Fruit fly (Drosophila melanogaster) whole organism, embryonic: Measurements from ENCODE around the gene Bsg.

Experiments used
- Awh ChIP-seq: fragments of 200-800 bp; sonication (Bioruptor generic); IDR thresholded peaks from 2 replicates; pipeline ENCODE4, ENCODE4 v1.3.6; 2022; ENCODE audit warnings: missing biosample characterization, missing genetic modification characterization
- B-H1 ChIP-seq: fragments of 200-800 bp; sonication (Bioruptor generic); IDR thresholded peaks from 3 replicates; pipeline ENCODE4 v1.3.6; 2022; ENCODE audit warnings: missing biosample characterization, missing genetic modification characterization
- BEAF-32 ChIP-seq: fragments of 200-800 bp; sonication (Bioruptor generic); optimal IDR thresholded peaks from 3 replicates; lab custom pipeline; 2017; ENCODE audit warnings: missing biosample characterization, missing genetic modification characterization, mild to moderate bottlenecking, moderate library complexity, missing genetic modification reagents
- CG12071 ChIP-seq: fragments of 200-800 bp; sonication (Bioruptor generic); optimal IDR thresholded peaks from 3 replicates; lab custom pipeline; 2018; ENCODE audit warnings: missing biosample characterization, mild to moderate bottlenecking, missing genetic modification characterization
- CG15073 ChIP-seq: fragments of 200-800 bp; sonication (Bioruptor generic); optimal IDR thresholded peaks from 2 replicates; lab custom pipeline; 2016; ENCODE audit warnings: missing biosample characterization, missing genetic modification characterization
- CG1529 ChIP-seq: fragments of 200-800 bp; sonication (Bioruptor generic); optimal IDR thresholded peaks from 3 replicates; lab custom pipeline; 2018; ENCODE audit warnings: missing biosample characterization, missing genetic modification characterization
- CG15514 ChIP-seq: fragments of 200-800 bp; sonication (Bioruptor generic); optimal IDR thresholded peaks from 3 replicates; lab custom pipeline; 2017; ENCODE audit warnings: missing biosample characterization, missing genetic modification characterization, mild to moderate bottlenecking, moderate library complexity, missing genetic modification reagents
- CG2120 ChIP-seq: fragments of 200-800 bp; sonication (Bioruptor generic); optimal IDR thresholded peaks from 3 replicates; lab custom pipeline; 2016; ENCODE audit warnings: missing biosample characterization, missing genetic modification characterization
- CG3281 ChIP-seq: fragments of 200-800 bp; sonication (Bioruptor generic); optimal IDR thresholded peaks from 3 replicates; lab custom pipeline; 2017; ENCODE audit warnings: missing biosample characterization, mild to moderate bottlenecking, missing genetic modification characterization
- CG3995 ChIP-seq: fragments of 200-800 bp; sonication (Bioruptor generic); optimal IDR thresholded peaks from 3 replicates; lab custom pipeline; 2016; ENCODE audit warnings: missing biosample characterization, missing genetic modification characterization
- CG4282 ChIP-seq: fragments of 200-800 bp; sonication (Bioruptor generic); optimal IDR thresholded peaks from 2 replicates; lab custom pipeline; 2016; ENCODE audit warnings: missing biosample characterization, missing genetic modification characterization
- CG4707 ChIP-seq: fragments of 200-800 bp; sonication (Bioruptor generic); optimal IDR thresholded peaks from 2 replicates; lab custom pipeline; 2018; ENCODE audit warnings: missing biosample characterization, mild to moderate bottlenecking, missing genetic modification characterization, moderate library complexity
- CG5245 ChIP-seq: fragments of 200-800 bp; sonication (Bioruptor generic); optimal IDR thresholded peaks from 3 replicates; lab custom pipeline; 2016; ENCODE audit warnings: missing biosample characterization, missing genetic modification characterization
- CG6791 ChIP-seq: fragments of 200-800 bp; sonication (Bioruptor generic); IDR thresholded peaks from 3 replicates; pipeline ENCODE4 v1.3.6; 2022; ENCODE audit warnings: missing biosample characterization, missing genetic modification characterization; ENCODE audit not compliant: partially characterized antibody
- CG7271 ChIP-seq: fragments of 200-800 bp; sonication (Bioruptor generic); optimal IDR thresholded peaks from 2 replicates; lab custom pipeline; 2018; ENCODE audit warnings: missing biosample characterization, mild to moderate bottlenecking, missing genetic modification characterization, moderate library complexity
- CG9437 ChIP-seq: fragments of 200-800 bp; sonication (Bioruptor generic); optimal IDR thresholded peaks from 2 replicates; lab custom pipeline; 2018; ENCODE audit warnings: missing biosample characterization, mild to moderate bottlenecking, missing genetic modification characterization
- CTCF ChIP-seq: fragments of 200-800 bp; sonication (Bioruptor generic); optimal IDR thresholded peaks from 2 replicates; lab custom pipeline; 2017; ENCODE audit warnings: missing biosample characterization, mild to moderate bottlenecking, missing genetic modification characterization, moderate library complexity
- Chrac-16 ChIP-seq: fragments of 200-800 bp; sonication (Bioruptor generic); optimal IDR thresholded peaks from 3 replicates; lab custom pipeline; 2016; ENCODE audit warnings: missing biosample characterization, missing genetic modification characterization
- Dip3 ChIP-seq: fragments of 200-800 bp; sonication (Bioruptor generic); optimal IDR thresholded peaks from 3 replicates; lab custom pipeline; 2016; ENCODE audit warnings: missing biosample characterization, missing genetic modification characterization
- E2f2 ChIP-seq: fragments of 200-800 bp; sonication (Bioruptor generic); IDR thresholded peaks from 2 replicates; pipeline ENCODE4 v1.3.6; 2022; ENCODE audit warnings: missing biosample characterization, missing genetic modification characterization
- GATAe ChIP-seq: fragments of 200-800 bp; sonication (Bioruptor generic); conservative IDR thresholded peaks from 2 replicates; pipeline ENCODE4 v1.3.6; 2022; ENCODE audit warnings: missing biosample characterization, missing genetic modification characterization
- HLH3B ChIP-seq: fragments of 200-800 bp; sonication (Bioruptor generic); IDR thresholded peaks from 2 replicates; pipeline ENCODE4 v1.3.6; 2022; ENCODE audit warnings: missing biosample characterization, missing genetic modification characterization
- Hr3 ChIP-seq: fragments of 200-800 bp; sonication (Bioruptor generic); optimal IDR thresholded peaks from 3 replicates; lab custom pipeline; 2016; ENCODE audit warnings: missing biosample characterization, missing genetic modification characterization
- MESR4 ChIP-seq: fragments of 200-800 bp; sonication (Bioruptor generic); optimal IDR thresholded peaks from 2 replicates; lab custom pipeline; 2018; ENCODE audit warnings: missing biosample characterization, mild to moderate bottlenecking, missing genetic modification characterization, moderate library complexity
- Max ChIP-seq: fragments of 200-800 bp; sonication (Bioruptor generic); optimal IDR thresholded peaks from 2 replicates; lab custom pipeline; 2016; ENCODE audit warnings: missing biosample characterization, mild to moderate bottlenecking, missing genetic modification characterization
- Myb ChIP-seq: fragments of 200-800 bp; sonication (Bioruptor generic); optimal IDR thresholded peaks from 2 replicates; lab custom pipeline; 2016; ENCODE audit warnings: missing biosample characterization, missing genetic modification characterization
- Vsx1 ChIP-seq: fragments of 200-800 bp; sonication (Bioruptor generic); optimal IDR thresholded peaks from 2 replicates; lab custom pipeline; 2017; ENCODE audit warnings: missing biosample characterization, mild to moderate bottlenecking, missing genetic modification characterization, missing genetic modification reagents
- Xbp1 ChIP-seq: fragments of 200-800 bp; sonication (Bioruptor generic); optimal IDR thresholded peaks from 3 replicates; lab custom pipeline; 2016; ENCODE audit warnings: missing biosample characterization, mild to moderate bottlenecking, missing genetic modification characterization
- YL-1 ChIP-seq: fragments of 200-800 bp; sonication (Bioruptor generic); optimal IDR thresholded peaks from 3 replicates; lab custom pipeline; 2017; ENCODE audit warnings: missing biosample characterization, mild to moderate bottlenecking, missing genetic modification characterization
- al ChIP-seq: fragments of 200-800 bp; sonication (Bioruptor generic); IDR thresholded peaks from 2 replicates; pipeline ENCODE4 v1.3.6; 2022; ENCODE audit warnings: missing biosample characterization, missing genetic modification characterization
- ara ChIP-seq: fragments of 200-800 bp; sonication (Bioruptor generic); IDR thresholded peaks from 2 replicates; pipeline ENCODE4 v1.3.6; 2022; ENCODE audit warnings: missing biosample characterization, missing genetic modification characterization
- bbx ChIP-seq: fragments of 200-800 bp; sonication (Bioruptor generic); IDR thresholded peaks from 2 replicates; pipeline ENCODE4 v1.3.6; 2022; ENCODE audit warnings: missing biosample characterization, missing genetic modification characterization; ENCODE audit not compliant: partially characterized antibody
- bcd ChIP-seq: fragments of 200-800 bp; sonication (Bioruptor generic); optimal IDR thresholded peaks from 2 replicates; lab custom pipeline; 2017; ENCODE audit warnings: missing biosample characterization, mild to moderate bottlenecking, missing genetic modification characterization
- bsh ChIP-seq, 2 experiments: fragments of 200-800 bp; sonication (Bioruptor generic); optimal IDR thresholded peaks; 2 replicates each; lab custom pipeline; 2017 to 2018; ENCODE audit warnings: mild to moderate bottlenecking in 2 of 2, missing biosample characterization in 2 of 2, missing genetic modification characterization in 2 of 2, moderate library complexity in 1 of 2
- caup ChIP-seq: fragments of 200-800 bp; sonication (Bioruptor generic); optimal IDR thresholded peaks from 3 replicates; lab custom pipeline; 2017; ENCODE audit warnings: missing biosample characterization, mild to moderate bottlenecking, missing genetic modification characterization, moderate library complexity; ENCODE audit not compliant: severe bottlenecking
- chif ChIP-seq, 2 experiments: fragments of 200-800 bp; sonication (Bioruptor generic); optimal IDR thresholded peaks; 3 replicates each; lab custom pipeline; 2016; ENCODE audit warnings: missing biosample characterization in 2 of 2, missing genetic modification characterization in 2 of 2
- croc ChIP-seq: fragments of 200-800 bp; sonication (Bioruptor generic); conservative IDR thresholded peaks from 3 replicates; pipeline ENCODE4 v1.3.6; 2022; ENCODE audit warnings: missing biosample characterization, missing genetic modification characterization
- dati ChIP-seq: fragments of 200-800 bp; sonication (Bioruptor generic); IDR thresholded peaks from 2 replicates; pipeline ENCODE4 v1.3.6; 2022; ENCODE audit warnings: missing biosample characterization, missing genetic modification characterization
- eyg ChIP-seq: fragments of 200-800 bp; sonication (Bioruptor generic); optimal IDR thresholded peaks from 3 replicates; lab custom pipeline; 2016; ENCODE audit warnings: missing biosample characterization, missing genetic modification characterization
- grau ChIP-seq: fragments of 200-800 bp; optimal IDR thresholded peaks from 3 replicates; lab custom pipeline; 2019; ENCODE audit warnings: missing biosample characterization, mild to moderate bottlenecking, missing genetic modification characterization, moderate library complexity
- hkb ChIP-seq, 2 experiments: fragments of 200-800 bp in 1 of 2; fragments of >200 bp in 1 of 2; sonication (Bioruptor generic) in 1 of 2; IDR thresholded peaks in 1 of 2; optimal IDR thresholded peaks in 1 of 2; 2 replicates each; pipeline versions ENCODE4 v1.3.6 to Lab custom; 2017 to 2022; ENCODE audit warnings: missing biosample characterization in 1 of 2, missing genetic modification characterization in 1 of 2
- klu ChIP-seq: fragments of 200-800 bp; sonication (Bioruptor generic); IDR thresholded peaks from 2 replicates; pipeline ENCODE4 v1.3.6; 2022; ENCODE audit warnings: missing biosample characterization, missing genetic modification characterization
- lbe ChIP-seq: fragments of 200-800 bp; sonication (Bioruptor generic); optimal IDR thresholded peaks from 2 replicates; lab custom pipeline; 2016; ENCODE audit warnings: missing biosample characterization, mild to moderate bottlenecking, missing genetic modification characterization
- nerfin-2 ChIP-seq: fragments of 200-800 bp; sonication (Bioruptor generic); IDR thresholded peaks from 2 replicates; pipeline ENCODE4 v1.3.6; 2022; ENCODE audit warnings: missing biosample characterization, missing genetic modification characterization; ENCODE audit not compliant: partially characterized antibody
- pan ChIP-seq, 4 experiments: fragments of >200 bp in 3 of 4; fragments of 200-800 bp in 1 of 4; sonication (Bioruptor generic) in 1 of 4; optimal IDR thresholded peaks in 3 of 4; IDR thresholded peaks in 1 of 4; 2 replicates each; pipeline versions ENCODE4 v1.3.6 to Lab custom; 2017 to 2022; ENCODE audit warnings: missing biosample characterization in 2 of 4, missing genetic modification characterization in 2 of 4, mixed read lengths in 1 of 4
- psq ChIP-seq: fragments of 200-800 bp; sonication (Bioruptor generic); optimal IDR thresholded peaks from 2 replicates; lab custom pipeline; 2017; ENCODE audit warnings: missing biosample characterization, missing genetic modification characterization
- stc ChIP-seq: fragments of 200-800 bp; sonication (Bioruptor generic); IDR thresholded peaks from 2 replicates; pipeline ENCODE4 v1.3.6; 2022; ENCODE audit warnings: missing biosample characterization, missing genetic modification characterization
- trh ChIP-seq: fragments of 200-800 bp; sonication (Bioruptor generic); optimal IDR thresholded peaks from 2 replicates; lab custom pipeline; 2016; ENCODE audit warnings: missing biosample characterization, missing genetic modification characterization
- unc-4 ChIP-seq: fragments of 200-800 bp; sonication (Bioruptor generic); IDR thresholded peaks from 2 replicates; pipeline ENCODE4 v1.3.6; 2022; ENCODE audit warnings: missing biosample characterization, missing genetic modification characterization; ENCODE audit not compliant: partially characterized antibody
- usp ChIP-seq: fragments of >200 bp; optimal IDR thresholded peaks from 2 replicates; lab custom pipeline; 2017; ENCODE audit warnings: missing biosample characterization, missing genetic modification characterization
- zfh2 ChIP-seq: fragments of 200-800 bp; sonication (Bioruptor generic); optimal IDR thresholded peaks from 2 replicates; lab custom pipeline; 2016; ENCODE audit warnings: missing biosample characterization, missing genetic modification characterization

The Bsg gene

dm6 chr2L:8097461-8097860 lies 14.2 kb downstream of the Bsg start (continued):
- TF ChIP-seq Vsx1 (GFP tag; lab: Kevin White, UChicago) = peak; percentile 68
- peak; percentile 70 for TF ChIP-seq CG15514 (GFP tag; lab: Kevin White, UChicago)
- TF ChIP-seq usp (GFP tag; lab: Kevin White, UChicago) = no peak
- no peak for TF ChIP-seq Chrac-16 (GFP tag; lab: Kevin White, UChicago)
- TF ChIP-seq Awh (GFP tag; lab: Robert Waterston, UW) = peak; percentile 53; the same call in 1 of the 2 replicates
- no peak for TF ChIP-seq lbe (GFP tag; lab: Kevin White, UChicago)
- TF ChIP-seq eyg (GFP tag; lab: Kevin White, UChicago) = no peak
- TF ChIP-seq psq (GFP tag; lab: Kevin White, UChicago) = no peak
- no peak for TF ChIP-seq unc-4 (GFP tag; lab: Robert Waterston, UW)
- TF ChIP-seq Max = no peak
- no peak for TF ChIP-seq MESR4 (GFP tag; lab: Kevin White, UChicago)
- TF ChIP-seq trh (GFP tag; lab: Kevin White, UChicago) = no peak
- peak; percentile 12 for TF ChIP-seq CTCF (GFP tag; lab: Kevin White, UChicago)
- peak; percentile 32 for TF ChIP-seq grau (tag; lab: Kevin White, UChicago)
- peak; percentile 17 for TF ChIP-seq CG4707 (GFP tag; lab: Kevin White, UChicago)
- no peak for TF ChIP-seq CG9437 (GFP tag; lab: Kevin White, UChicago)
- no peak for TF ChIP-seq YL-1
- TF ChIP-seq chif (GFP tag; optimal IDR thresholded peaks at IDR 0.05; lab: Kevin White, UChicago) = no peak
- no peak for TF ChIP-seq nerfin-2
- TF ChIP-seq GATAe = no peak
- TF ChIP-seq B-H1 = no peak
- TF ChIP-seq CG5245 = no peak
- peak; percentile 68 for TF ChIP-seq bcd (GFP tag; lab: Kevin White, UChicago)
- no peak for TF ChIP-seq CG7271 (tag; lab: Kevin White, UChicago)
- peak; percentile 73 for TF ChIP-seq CG3281
- TF ChIP-seq BEAF-32 (GFP tag; lab: Kevin White, UChicago) = no peak
- no peak for TF ChIP-seq E2f2 (GFP tag; lab: Robert Waterston, UW)
- peak; percentile 46; the same call in 1 of the 2 replicates for TF ChIP-seq stc
- TF ChIP-seq dati = no peak
- peak in 1 of 2 experiments; percentile 53 for TF ChIP-seq bsh (GFP tag; optimal IDR thresholded peaks at IDR 0.05; lab: Kevin White, UChicago)
- no peak for TF ChIP-seq croc (GFP tag; lab: Robert Waterston, UW)
- TF ChIP-seq CG1529 (GFP tag; lab: Kevin White, UChicago) = no peak
- peak; percentile 84 for TF ChIP-seq caup (GFP tag; lab: Kevin White, UChicago)
- TF ChIP-seq Xbp1 (GFP tag; lab: Kevin White, UChicago) = no peak
- no peak for TF ChIP-seq Myb (GFP tag; lab: Kevin White, UChicago)
- TF ChIP-seq CG6791 (GFP tag; lab: Robert Waterston, UW) = no peak
- no peak for TF ChIP-seq CG4282 (GFP tag; lab: Kevin White, UChicago)
- no peak for TF ChIP-seq CG3995 (GFP tag; lab: Kevin White, UChicago)
- TF ChIP-seq Hr3 (GFP tag; lab: Kevin White, UChicago) = no peak
- TF ChIP-seq klu (GFP tag; lab: Robert Waterston, UW) = no peak
- peak; percentile 18 for TF ChIP-seq CG2120 (GFP tag; lab: Kevin White, UChicago)
- TF ChIP-seq HLH3B = no peak
- no peak for TF ChIP-seq ara
- no peak for TF ChIP-seq bbx (GFP tag; lab: Robert Waterston, UW)
- TF ChIP-seq zfh2 (GFP tag; lab: Kevin White, UChicago) = no peak
- TF ChIP-seq al (GFP tag; lab: Robert Waterston, UW) = no peak
- TF ChIP-seq CG15073 (GFP tag; lab: Kevin White, UChicago) = no peak
- no peak for TF ChIP-seq Dip3 (GFP tag; lab: Kevin White, UChicago)
- no peak for TF ChIP-seq pan (optimal IDR thresholded peaks at IDR 0.05; lab: Kevin White, UChicago)
- no peak for TF ChIP-seq pan (GFP tag; optimal IDR thresholded peaks at IDR 0.05 in 1 of 2, IDR thresholded peaks at IDR 0.05 in 1 of 2)
- TF ChIP-seq CG12071 = peak; percentile 78
- no peak for TF ChIP-seq hkb (optimal IDR thresholded peaks at IDR 0.05; lab: Kevin White, UChicago)
- TF ChIP-seq hkb (GFP tag; IDR thresholded peaks at IDR 0.05; lab: Robert Waterston, UW) = peak; percentile 47
